Fruit fly (Drosophila melanogaster) whole organism, adult: ENCODE results near the gene CG32055.

Source experiments
- CG11617 ChIP-seq: fragments of 200-800 bp; sonication (Bioruptor generic); optimal IDR thresholded peaks from 2 replicates; lab custom pipeline; 2017; ENCODE audit warnings: mild to moderate bottlenecking, missing biosample characterization, missing genetic modification reagents, missing genetic modification characterization
- CG12768 ChIP-seq: fragments of 200-800 bp; sonication (Bioruptor generic); optimal IDR thresholded peaks from 2 replicates; lab custom pipeline; 2017; ENCODE audit warnings: missing biosample characterization, missing genetic modification characterization, mild to moderate bottlenecking, moderate library complexity, missing genetic modification reagents
- CG7045 ChIP-seq: fragments of 200-800 bp; sonication (Bioruptor generic); optimal IDR thresholded peaks from 2 replicates; lab custom pipeline; 2017; ENCODE audit warnings: missing biosample characterization, mild to moderate bottlenecking, missing genetic modification characterization
- CG7101 ChIP-seq: fragments of 200-800 bp; sonication (Bioruptor generic); optimal IDR thresholded peaks from 2 replicates; lab custom pipeline; 2018; ENCODE audit warnings: missing biosample characterization, mild to moderate bottlenecking, missing genetic modification characterization, moderate library complexity
- Clk ChIP-seq: fragments of 200-800 bp; sonication (Bioruptor generic); optimal IDR thresholded peaks from 2 replicates; lab custom pipeline; 2017; ENCODE audit warnings: missing biosample characterization, missing genetic modification characterization
- Hr96 ChIP-seq: fragments of 200-800 bp; sonication (Bioruptor generic); optimal IDR thresholded peaks from 2 replicates; lab custom pipeline; 2016; ENCODE audit warnings: missing biosample characterization, missing genetic modification characterization
- Mnt ChIP-seq: fragments of 200-800 bp; sonication (Bioruptor generic); optimal IDR thresholded peaks from 2 replicates; lab custom pipeline; 2016; ENCODE audit warnings: missing biosample characterization, mild to moderate bottlenecking, missing genetic modification characterization
- cic ChIP-seq: fragments of 200-800 bp; sonication (Bioruptor generic); optimal IDR thresholded peaks from 2 replicates; lab custom pipeline; 2017; ENCODE audit warnings: missing biosample characterization, mild to moderate bottlenecking, missing genetic modification characterization, moderate library complexity
- cnc ChIP-seq, 2 experiments: fragments of >200 bp; optimal IDR thresholded peaks; 2 replicates each; lab custom pipeline; 2017
- kay ChIP-seq: fragments of 200-800 bp; sonication (Bioruptor generic); peaks from one replicate; lab custom pipeline; 2016; ENCODE audit warnings: missing biosample characterization, missing genetic modification characterization, borderline replicate concordance
- tj ChIP-seq: fragments of 200-800 bp; sonication (Bioruptor generic); optimal IDR thresholded peaks from 3 replicates; lab custom pipeline; 2017; ENCODE audit warnings: missing biosample characterization, mild to moderate bottlenecking, missing genetic modification characterization, moderate library complexity

- no peak for TF ChIP-seq cnc (optimal IDR thresholded peaks at IDR 0.05; lab: Kevin White, UChicago)
- no peak for TF ChIP-seq CG7045 (GFP tag; lab: Kevin White, UChicago)
- no peak for TF ChIP-seq CG11617
- no peak for TF ChIP-seq tj
- no peak for TF ChIP-seq cic (GFP tag; lab: Kevin White, UChicago)
- no peak for TF ChIP-seq CG12768
- no peak for TF ChIP-seq Clk
- TF ChIP-seq CG7101 = no peak
- no peak for TF ChIP-seq Hr96 (GFP tag; lab: Kevin White, UChicago)
- no peak for TF ChIP-seq Mnt (GFP tag; lab: Kevin White, UChicago)
- no peak for TF ChIP-seq kay (GFP tag; lab: Kevin White, UChicago)
Measured at dm6 chr3L:10267605-10268004, 47.6 kb upstream of the CG32055 start.
